Worm (Caenorhabditis elegans) whole organism, L3 larva: ENCODE data around the gene F52H2.15.
A peak's percentile ranks its signal among the peaks of the same experiment; 100 is the strongest.

ENCODE experiments used
- R02D3.7 ChIP-seq: fragments of 150-350 bp; optimal IDR thresholded peaks from 2 replicates; lab custom pipeline; 2014; ENCODE audit warnings: missing biosample characterization, missing genetic modification characterization
- ZK546.5 ChIP-seq: sonication (generic microtip); optimal IDR thresholded peaks from 2 replicates; lab custom pipeline; 2017; ENCODE audit warnings: missing biosample characterization, missing genetic modification characterization
- ama-1 ChIP-seq: fragments of 150-350 bp; optimal IDR thresholded peaks from 2 replicates; lab custom pipeline; 2018
- ceh-28 ChIP-seq: fragments of 150-350 bp; optimal IDR thresholded peaks from 2 replicates; lab custom pipeline; 2014; ENCODE audit warnings: missing biosample characterization, missing genetic modification reagents, missing genetic modification characterization
- ceh-82 ChIP-seq: fragments of 150-350 bp; optimal IDR thresholded peaks from 2 replicates; lab custom pipeline; 2014; ENCODE audit warnings: missing biosample characterization, missing genetic modification characterization
- ceh-9 ChIP-seq: sonication (generic microtip); optimal IDR thresholded peaks from 2 replicates; lab custom pipeline; 2018; ENCODE audit warnings: missing biosample characterization, missing genetic modification characterization
- daf-12 ChIP-seq: fragments of 150-350 bp; optimal IDR thresholded peaks from 2 replicates; lab custom pipeline; 2014; ENCODE audit warnings: missing biosample characterization, missing genetic modification reagents, missing genetic modification characterization
- egl-5 ChIP-seq: fragments of 150-350 bp; optimal IDR thresholded peaks from 2 replicates; lab custom pipeline; 2017; ENCODE audit warnings: missing biosample characterization, missing genetic modification reagents, missing genetic modification characterization, inconsistent platforms
- elt-2 ChIP-seq: sonication (generic microtip); optimal IDR thresholded peaks from 2 replicates; lab custom pipeline; 2016; ENCODE audit warnings: missing genetic modification reagents, mild to moderate bottlenecking, missing genetic modification characterization, missing compliant biosample characterization
- elt-3 ChIP-seq, 3 experiments: fragments of 150-350 bp in 1 of 3; sonication (generic microtip) in 2 of 3; optimal IDR thresholded peaks; 2 replicates in 2 of 3; 4 replicates in 1 of 3; lab custom pipeline; 2014 to 2017; ENCODE audit warnings: missing biosample characterization in 3 of 3, missing genetic modification characterization in 3 of 3
- eor-1 ChIP-seq, 2 experiments: fragments of 150-350 bp; optimal IDR thresholded peaks; 2 replicates each; lab custom pipeline; 2014 to 2018; ENCODE audit warnings: missing biosample characterization in 2 of 2, missing genetic modification characterization in 2 of 2
- fkh-10 ChIP-seq: sonication (generic microtip); optimal IDR thresholded peaks from 2 replicates; lab custom pipeline; 2017; ENCODE audit warnings: missing biosample characterization, missing genetic modification reagents, missing genetic modification characterization
- fos-1 ChIP-seq: fragments of 150-350 bp; optimal IDR thresholded peaks from 2 replicates; lab custom pipeline; 2014; ENCODE audit warnings: missing biosample characterization, missing genetic modification characterization
- hmg-11 ChIP-seq: sonication (generic microtip); optimal IDR thresholded peaks from 2 replicates; lab custom pipeline; 2016; ENCODE audit warnings: missing genetic modification characterization, missing compliant biosample characterization
- lin-15B ChIP-seq: fragments of 150-350 bp; optimal IDR thresholded peaks from 2 replicates; lab custom pipeline; 2014; ENCODE audit warnings: missing biosample characterization, missing genetic modification characterization
- lin-39 ChIP-seq: fragments of 150-350 bp; optimal IDR thresholded peaks from 2 replicates; lab custom pipeline; 2018; ENCODE audit warnings: missing biosample characterization, missing genetic modification reagents, missing genetic modification characterization
- lsy-12 ChIP-seq: sonication (generic microtip); optimal IDR thresholded peaks from 2 replicates; lab custom pipeline; 2016; ENCODE audit warnings: mild to moderate bottlenecking, missing genetic modification characterization, missing compliant biosample characterization
- mdl-1 ChIP-seq: fragments of 150-350 bp; optimal IDR thresholded peaks from 2 replicates; lab custom pipeline; 2014; ENCODE audit warnings: missing biosample characterization, missing genetic modification characterization
- nfya-1 ChIP-seq: sonication (generic microtip); optimal IDR thresholded peaks from 2 replicates; lab custom pipeline; 2017; ENCODE audit warnings: missing genetic modification characterization, mild to moderate bottlenecking, missing compliant biosample characterization, antibody characterized with exemption, moderate library complexity; ENCODE audit not compliant: insufficient read depth
- nhr-11 ChIP-seq: fragments of 150-350 bp; optimal IDR thresholded peaks from 2 replicates; lab custom pipeline; 2014; ENCODE audit warnings: missing biosample characterization, missing genetic modification characterization
- nhr-12 ChIP-seq: fragments of 150-350 bp; optimal IDR thresholded peaks from 2 replicates; lab custom pipeline; 2014; ENCODE audit warnings: missing biosample characterization, missing genetic modification characterization
- nhr-23 ChIP-seq: fragments of 150-350 bp; optimal IDR thresholded peaks from 2 replicates; lab custom pipeline; 2014; ENCODE audit warnings: missing biosample characterization, missing genetic modification reagents, missing genetic modification characterization
- nhr-25 ChIP-seq: sonication (generic microtip); optimal IDR thresholded peaks from 2 replicates; lab custom pipeline; 2017; ENCODE audit warnings: missing biosample characterization, missing genetic modification characterization
- nhr-28 ChIP-seq: fragments of 150-350 bp; optimal IDR thresholded peaks from 2 replicates; lab custom pipeline; 2014; ENCODE audit warnings: missing biosample characterization, missing genetic modification characterization
- nhr-43 ChIP-seq: sonication (generic microtip); optimal IDR thresholded peaks from 2 replicates; lab custom pipeline; 2016; ENCODE audit warnings: mild to moderate bottlenecking, missing genetic modification characterization, missing compliant biosample characterization; ENCODE audit not compliant: poor library complexity, severe bottlenecking
- nhr-67 ChIP-seq: fragments of 150-350 bp; optimal IDR thresholded peaks from 2 replicates; lab custom pipeline; 2014; ENCODE audit warnings: missing biosample characterization, missing genetic modification characterization
- nhr-76 ChIP-seq: fragments of 150-350 bp; sonication (generic microtip); optimal IDR thresholded peaks from 5 replicates; lab custom pipeline; 2014; ENCODE audit warnings: missing biosample characterization, missing genetic modification characterization
- pha-4 ChIP-seq: fragments of 150-350 bp; optimal IDR thresholded peaks from 2 replicates; lab custom pipeline; 2014; ENCODE audit warnings: missing biosample characterization, missing genetic modification reagents, missing genetic modification characterization
- pqm-1 ChIP-seq: fragments of 150-350 bp; optimal IDR thresholded peaks from 2 replicates; lab custom pipeline; 2017; ENCODE audit warnings: missing biosample characterization, missing genetic modification characterization, inconsistent platforms
- sea-2 ChIP-seq: fragments of 150-350 bp; sonication (generic microtip); optimal IDR thresholded peaks from 4 replicates; lab custom pipeline; 2014; ENCODE audit warnings: missing biosample characterization, missing genetic modification reagents, missing genetic modification characterization
- skn-1 ChIP-seq: fragments of 150-350 bp; optimal IDR thresholded peaks from 2 replicates; lab custom pipeline; 2014; ENCODE audit warnings: missing biosample characterization, missing genetic modification characterization
- snpc-4 ChIP-seq: fragments of 150-350 bp; optimal IDR thresholded peaks from 2 replicates; lab custom pipeline; 2014; ENCODE audit warnings: missing biosample characterization, missing genetic modification characterization
- tbx-2 ChIP-seq: sonication (generic microtip); optimal IDR thresholded peaks from 2 replicates; lab custom pipeline; 2016; ENCODE audit warnings: mild to moderate bottlenecking, missing genetic modification characterization, missing compliant biosample characterization
- unc-39 ChIP-seq: sonication (generic microtip); optimal IDR thresholded peaks from 4 replicates; lab custom pipeline; 2017; ENCODE audit warnings: missing biosample characterization, missing genetic modification characterization
- unc-62 ChIP-seq: fragments of 150-350 bp; sonication (generic microtip); optimal IDR thresholded peaks from 4 replicates; lab custom pipeline; 2014; ENCODE audit warnings: missing biosample characterization, missing genetic modification reagents, missing genetic modification characterization
- zag-1 ChIP-seq: fragments of 150-350 bp; optimal IDR thresholded peaks from 2 replicates; lab custom pipeline; 2014; ENCODE audit warnings: missing biosample characterization, missing genetic modification characterization
- ztf-11 ChIP-seq: fragments of 150-350 bp; optimal IDR thresholded peaks from 2 replicates; lab custom pipeline; 2014; ENCODE audit warnings: missing biosample characterization, missing genetic modification characterization
- ztf-4 ChIP-seq: fragments of 150-350 bp; optimal IDR thresholded peaks from 2 replicates; lab custom pipeline; 2014; ENCODE audit warnings: missing biosample characterization, missing genetic modification characterization

The F52H2.15 gene

DNA sequence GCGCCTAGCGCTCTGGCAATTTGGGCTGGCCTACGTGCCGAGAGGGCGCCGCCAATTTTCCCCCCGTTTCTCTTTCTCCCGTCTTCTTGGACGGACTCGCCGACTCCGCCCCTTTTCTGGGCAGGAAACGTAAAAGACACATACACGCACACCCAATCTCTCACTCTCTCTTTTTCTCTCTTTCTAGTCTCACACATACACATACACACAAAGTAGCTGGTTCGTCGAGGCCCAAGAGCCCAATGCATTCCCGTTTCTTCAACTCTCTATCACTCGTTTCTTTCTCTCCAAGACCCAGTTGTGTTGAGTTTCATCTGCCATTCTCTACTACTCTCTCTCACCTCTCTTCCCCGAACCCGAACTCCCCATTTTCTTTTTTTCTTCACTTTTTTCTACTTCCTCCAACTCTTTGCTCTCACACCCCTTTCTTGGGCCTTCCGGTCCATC lies 33.7 kb downstream of the F52H2.15 start (continued):
- TF ChIP-seq ZK546.5 (tag; lab: Kevin White, UChicago) (no peak), nfya-1 (tag; lab: Kevin White, UChicago) (peak; percentile 83), ceh-28 (no peak), nhr-12 (no peak), eor-1 (tag; optimal IDR thresholded peaks at IDR 0.05; lab: Kevin White, UChicago) (no peak), fkh-10 (peak; percentile 54), pqm-1 (tag; lab: Kevin White, UChicago) (peak; percentile 1), lsy-12 (tag; lab: Kevin White, UChicago) (peak; percentile 34), nhr-43 (no peak), skn-1 (tag; lab: Kevin White, UChicago) (peak; percentile 5), nhr-25 (tag; lab: Kevin White, UChicago) (no peak), ztf-11 (tag; lab: Kevin White, UChicago) (no peak), nhr-67 (no peak), nhr-76 (tag; lab: Kevin White, UChicago) (no peak), zag-1 (peak; percentile 40), ama-1 (lab: Kevin White, UChicago) (no peak), nhr-23 (tag; lab: Kevin White, UChicago) (no peak), lin-39 (tag; lab: Kevin White, UChicago) (peak; percentile 81), sea-2 (no peak), pha-4 (tag; lab: Kevin White, UChicago) (no peak), elt-2 (tag; lab: Kevin White, UChicago) (no peak), ceh-82 (tag; lab: Kevin White, UChicago) (no peak), ceh-9 (tag; lab: Kevin White, UChicago) (no peak)

ce11 chrX:2601025-2601705 lies 36.0 kb downstream of the F52H2.15 start:
- TF ChIP-seq nhr-23 (tag; lab: Kevin White, UChicago) (no peak), fkh-10 (no peak), ceh-82 (tag; lab: Kevin White, UChicago) (no peak), nhr-43 (no peak)

DNA sequence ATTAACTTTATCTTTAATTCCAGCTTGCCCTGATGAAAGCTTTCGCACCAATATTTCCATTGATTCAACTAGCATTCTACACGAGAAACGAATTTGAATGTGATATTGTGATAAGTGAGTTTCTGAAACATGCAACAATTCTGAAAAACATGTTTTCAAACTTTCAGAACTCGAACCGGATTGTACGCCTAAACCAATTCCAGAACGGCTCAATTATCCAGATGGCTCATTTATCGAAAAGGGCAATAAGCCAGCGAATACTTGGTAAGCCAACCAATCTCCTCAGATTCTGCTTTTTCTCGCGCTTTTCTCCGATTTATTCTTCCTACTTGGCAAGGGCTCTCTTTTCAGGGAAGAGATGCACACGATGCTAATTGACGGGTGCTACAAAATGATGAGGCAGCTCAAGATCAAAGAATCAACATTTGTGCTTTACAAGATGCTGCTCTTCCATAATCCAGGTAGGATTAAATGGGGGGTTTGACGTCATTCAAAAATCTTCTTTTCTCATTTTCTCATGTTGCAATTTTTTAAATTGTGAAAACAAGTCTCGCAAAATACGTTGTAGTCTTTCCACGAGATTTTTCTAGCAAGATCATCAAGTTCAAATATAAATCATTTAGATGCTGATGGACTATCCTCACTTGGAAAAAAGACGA lies 39.3 kb downstream of the F52H2.15 start:
- peak; percentile 33 for TF ChIP-seq lin-39 (tag; lab: Kevin White, UChicago)
- peak; percentile 31 for TF ChIP-seq nfya-1 (tag; lab: Kevin White, UChicago)
- no peak for TF ChIP-seq sea-2
- TF ChIP-seq fkh-10 = peak; percentile 59
- no peak for TF ChIP-seq nhr-76 (tag; lab: Kevin White, UChicago)
- no peak for TF ChIP-seq unc-62 (GFP tag; lab: Kevin White, UChicago)
- TF ChIP-seq pha-4 (tag; lab: Kevin White, UChicago) = no peak
- TF ChIP-seq nhr-11 (tag; lab: Kevin White, UChicago) = no peak
- TF ChIP-seq lin-15B (tag; lab: Kevin White, UChicago) = no peak

ce11 chrX:2607522-2608278 lies 42.5 kb downstream of the F52H2.15 start, which contains the start of gene T03G6.1:
T03G6.1 (plus strand) TSS chrX:2608228.
- TF ChIP-seq nhr-23 (tag; lab: Kevin White, UChicago) (peak; percentile 7), hmg-11 (tag; lab: Kevin White, UChicago) (no peak)

DNA sequence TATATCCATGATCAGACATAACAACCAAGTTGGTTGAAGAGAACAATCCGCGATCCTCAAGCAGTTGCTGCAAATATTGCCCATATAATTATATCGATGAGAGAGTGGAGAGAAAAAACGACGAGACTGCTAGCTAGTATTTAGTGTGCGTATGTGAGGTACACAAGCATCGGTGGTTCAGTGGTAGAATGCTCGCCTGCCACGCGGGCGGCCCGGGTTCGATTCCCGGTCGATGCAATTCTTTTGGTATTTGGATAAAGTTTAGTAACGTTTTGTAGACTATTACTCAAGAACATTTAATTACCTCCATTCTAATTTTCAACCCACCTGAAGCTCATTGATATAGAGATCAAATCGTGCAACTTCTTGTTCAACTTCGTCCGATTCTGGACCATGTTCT lies 47.9 kb downstream of the F52H2.15 start:
- no peak for TF ChIP-seq zag-1
- TF ChIP-seq fos-1 (tag; lab: Kevin White, UChicago) = no peak
- no peak for TF ChIP-seq ztf-11 (tag; lab: Kevin White, UChicago)
- TF ChIP-seq nfya-1 (tag; lab: Kevin White, UChicago) = peak; percentile 61
- no peak for TF ChIP-seq nhr-12
- peak; percentile 79 for TF ChIP-seq hmg-11 (tag; lab: Kevin White, UChicago)
- no peak for TF ChIP-seq ztf-4 (tag; lab: Kevin White, UChicago)
- no peak for TF ChIP-seq mdl-1
- peak; percentile 81 for TF ChIP-seq pha-4 (tag; lab: Kevin White, UChicago)
- no peak for TF ChIP-seq unc-39 (tag; lab: Kevin White, UChicago)
- peak; percentile 34 for TF ChIP-seq lsy-12 (tag; lab: Kevin White, UChicago)
- peak; percentile 33 for TF ChIP-seq tbx-2 (tag; lab: Kevin White, UChicago)
- peak; percentile 47 for TF ChIP-seq pqm-1 (tag; lab: Kevin White, UChicago)
- TF ChIP-seq nhr-28 (tag; lab: Kevin White, UChicago) = no peak
- no peak for TF ChIP-seq skn-1 (tag; lab: Kevin White, UChicago)
- TF ChIP-seq nhr-43 = peak; percentile 84
- TF ChIP-seq unc-62 (GFP tag; lab: Kevin White, UChicago) = no peak
- no peak for TF ChIP-seq R02D3.7 (tag; lab: Kevin White, UChicago)
- no peak for TF ChIP-seq ceh-9 (tag; lab: Kevin White, UChicago)
- no peak for TF ChIP-seq daf-12 (tag; lab: Kevin White, UChicago)
- TF ChIP-seq egl-5 (tag; lab: Kevin White, UChicago) = peak; percentile 5
- TF ChIP-seq elt-2 (tag; lab: Kevin White, UChicago) = peak; percentile 59
- no peak for TF ChIP-seq elt-3 (tag; optimal IDR thresholded peaks at IDR 0.05; lab: Kevin White, UChicago)
- no peak for TF ChIP-seq ZK546.5 (tag; lab: Kevin White, UChicago)
- peak; percentile 20 for TF ChIP-seq snpc-4 (tag; lab: Kevin White, UChicago)
- no peak for TF ChIP-seq sea-2
